Worm (Caenorhabditis elegans) whole organism, late embryonic: ENCODE measurements around the gene C02F4.5.

Source experiments
- ahr-1 ChIP-seq: sonication (generic microtip); optimal IDR thresholded peaks from 2 replicates; lab custom pipeline; 2016; ENCODE audit warnings: missing genetic modification characterization, missing compliant biosample characterization
- ama-1 ChIP-seq: fragments of 150-350 bp; optimal IDR thresholded peaks from 2 replicates; lab custom pipeline; 2014
- dmd-4 ChIP-seq: sonication (generic microtip); optimal IDR thresholded peaks from 2 replicates; lab custom pipeline; 2016; ENCODE audit warnings: borderline replicate concordance, missing genetic modification characterization, missing compliant biosample characterization
- eyg-1 ChIP-seq: sonication (generic microtip); optimal IDR thresholded peaks from 2 replicates; lab custom pipeline; 2016; ENCODE audit warnings: missing genotype, missing genetic modification characterization, missing compliant biosample characterization
- nfya-1 ChIP-seq: sonication (generic microtip); optimal IDR thresholded peaks from 2 replicates; lab custom pipeline; 2017; ENCODE audit warnings: missing genetic modification characterization, mild to moderate bottlenecking, missing compliant biosample characterization, antibody characterized with exemption, moderate library complexity
- nhr-11 ChIP-seq: fragments of 150-350 bp; optimal IDR thresholded peaks from 2 replicates; lab custom pipeline; 2014; ENCODE audit warnings: missing biosample characterization, missing genetic modification characterization
- pat-9 ChIP-seq: fragments of 200-800 bp; sonication (Bioruptor generic); optimal IDR thresholded peaks from 2 replicates; lab custom pipeline; 2018; ENCODE audit warnings: mild to moderate bottlenecking, missing genetic modification characterization, moderate library complexity, missing compliant biosample characterization
- pax-1 ChIP-seq: fragments of 150-350 bp; optimal IDR thresholded peaks from 2 replicates; lab custom pipeline; 2014; ENCODE audit warnings: missing biosample characterization, missing genetic modification characterization
- pha-4 ChIP-seq: fragments of 150-350 bp; optimal IDR thresholded peaks from 2 replicates; lab custom pipeline; 2018; ENCODE audit warnings: missing biosample characterization, missing genetic modification reagents, missing genetic modification characterization
- sox-4 ChIP-seq: sonication (generic microtip); optimal IDR thresholded peaks from 2 replicates; lab custom pipeline; 2017; ENCODE audit warnings: mild to moderate bottlenecking, missing genetic modification characterization, inconsistent platforms, missing compliant biosample characterization
- tbx-2 ChIP-seq: sonication (generic microtip); optimal IDR thresholded peaks from 2 replicates; lab custom pipeline; 2016; ENCODE audit warnings: missing genetic modification characterization, missing compliant biosample characterization
- ttx-3 ChIP-seq: sonication (generic microtip); optimal IDR thresholded peaks from 2 replicates; lab custom pipeline; 2016; ENCODE audit warnings: missing genetic modification reagents, missing genetic modification characterization, missing compliant biosample characterization
- unc-55 ChIP-seq: sonication (generic microtip); optimal IDR thresholded peaks from 2 replicates; lab custom pipeline; 2017; ENCODE audit warnings: missing biosample characterization, missing genetic modification reagents, missing genetic modification characterization
- ztf-16 ChIP-seq: sonication (generic microtip); optimal IDR thresholded peaks from 2 replicates; lab custom pipeline; 2017; ENCODE audit warnings: missing genetic modification characterization, missing compliant biosample characterization

DNA sequence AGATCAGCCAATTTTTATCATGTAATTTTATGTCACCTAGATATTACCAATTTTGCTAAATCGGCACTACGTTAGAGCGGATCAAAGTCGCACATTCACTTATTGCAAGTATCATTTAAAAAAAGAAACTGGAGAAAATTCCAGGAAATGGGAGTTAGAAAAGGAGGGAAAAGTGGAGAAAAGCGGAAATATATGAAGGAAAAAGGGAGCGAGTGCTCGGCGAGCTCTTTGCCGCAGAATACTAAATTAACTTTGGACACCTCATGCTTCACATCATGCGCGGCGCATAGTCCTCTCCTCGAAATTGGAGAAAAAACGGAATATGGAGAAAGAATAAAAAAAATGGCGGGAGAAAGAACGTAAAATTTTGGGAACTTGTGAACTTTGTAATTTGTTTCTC is 16.4 kb downstream of the C02F4.5 start:
- no peak for TF ChIP-seq nhr-11 (tag; lab: Kevin White, UChicago)
- no peak for TF ChIP-seq nfya-1 (tag; lab: Kevin White, UChicago)
- no peak for TF ChIP-seq pax-1 (tag; lab: Kevin White, UChicago)
- TF ChIP-seq pha-4 = no peak
- no peak for TF ChIP-seq dmd-4
- TF ChIP-seq tbx-2 (tag; lab: Kevin White, UChicago) = no peak
- TF ChIP-seq sox-4 (tag; lab: Kevin White, UChicago) = no peak
- TF ChIP-seq eyg-1 (tag; lab: Kevin White, UChicago) = no peak
- TF ChIP-seq ztf-16 = no peak
- no peak for TF ChIP-seq ttx-3
- no peak for TF ChIP-seq ama-1 (lab: Kevin White, UChicago)
- TF ChIP-seq pat-9 (tag; lab: Kevin White, UChicago) = no peak
- no peak for TF ChIP-seq ahr-1 (tag; lab: Kevin White, UChicago)
- no peak for TF ChIP-seq unc-55 (GFP tag; lab: Kevin White, UChicago)
